Worm (Caenorhabditis elegans): ENCODE measurements around the gene cic-1.

The cic-1 gene

DNA sequence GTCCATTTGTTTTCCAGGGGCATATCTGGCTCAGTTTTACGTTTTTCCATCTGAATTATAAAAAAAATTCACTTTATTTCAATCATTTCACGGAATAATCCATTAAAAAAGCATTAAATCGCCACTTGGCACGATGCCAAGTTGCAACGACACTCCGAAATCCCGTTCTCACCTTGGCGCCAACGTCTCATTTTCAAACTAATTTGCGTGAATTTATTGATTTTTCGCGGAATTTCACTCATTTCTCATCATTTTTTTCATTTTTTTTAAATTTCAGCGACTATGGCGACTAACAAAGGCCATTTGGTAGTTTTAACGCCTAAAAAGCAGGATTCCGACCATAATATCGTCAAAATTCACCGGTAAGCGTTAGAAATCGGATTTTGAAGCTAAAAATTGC is 25.1 kb downstream of the cic-1 start, which contains the start of gene H14E04.2 (continued):
- TF ChIP-seq attf-4 (tag; optimal IDR thresholded peaks at IDR 0.05) (no peak), saeg-2 (GFP tag; IDR thresholded peaks at IDR 0.05) (no peak)

DNA sequence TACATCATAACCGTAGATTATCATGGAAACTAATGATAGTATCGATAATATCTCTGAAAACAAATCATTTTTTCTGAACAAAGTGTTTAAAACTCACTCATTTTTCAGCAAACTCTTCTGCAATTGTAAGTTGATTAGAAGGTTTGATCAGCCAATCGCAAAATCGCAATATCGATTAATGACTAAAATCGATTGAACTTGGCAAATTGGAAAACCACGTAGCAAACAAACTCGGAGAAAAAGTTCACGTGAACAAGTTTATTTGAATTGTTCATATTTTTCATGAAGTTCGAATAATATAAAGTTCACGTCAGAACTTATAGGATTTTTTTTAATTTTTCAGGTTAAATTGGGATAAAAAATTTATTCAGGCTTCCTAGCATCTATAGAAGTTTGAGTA is 29.2 kb downstream of the cic-1 start, which contains the start of gene H04J21.1:
Gene H04J21.1 (minus strand): TSS at position 101 of the 400 bp plus-strand sequence.
- TF ChIP-seq jun-1 (tag; optimal IDR thresholded peaks at IDR 0.05) (no peak), aha-1 (tag) (peak; percentile 11)

DNA sequence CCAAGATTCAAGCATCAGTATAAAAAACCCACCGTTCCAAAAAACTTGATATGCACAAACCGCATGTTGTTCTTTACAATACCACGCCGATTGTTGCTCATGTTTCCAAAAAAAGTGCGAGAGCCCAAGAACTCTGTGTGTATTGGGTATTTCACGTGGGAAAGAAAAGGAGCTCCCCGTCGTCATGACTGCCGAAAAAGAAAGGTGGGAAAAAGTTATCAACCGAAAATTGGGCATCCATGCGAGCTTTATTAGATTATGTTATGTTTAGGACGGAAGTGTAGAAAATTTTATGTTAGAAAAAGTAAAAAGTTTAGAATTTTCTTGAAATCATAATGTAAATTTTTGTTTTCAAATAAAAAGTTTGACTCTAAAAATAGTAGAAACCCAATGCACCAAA is 32.6 kb downstream of the cic-1 start, which contains the start of gene H04J21.4:
Gene H04J21.4 (minus strand): TSS at position 101 of the 400 bp plus-strand sequence.
- TF ChIP-seq hlh-30 (tag; optimal IDR thresholded peaks at IDR 0.05; ENCODE audit: insufficient read depth) (no peak), daf-19 (GFP tag; conservative IDR thresholded peaks at IDR 0.05) (no peak), T26A8.4 (GFP tag; IDR thresholded peaks at IDR 0.05) (no peak), aha-1 (tag) (peak; percentile 88)

DNA sequence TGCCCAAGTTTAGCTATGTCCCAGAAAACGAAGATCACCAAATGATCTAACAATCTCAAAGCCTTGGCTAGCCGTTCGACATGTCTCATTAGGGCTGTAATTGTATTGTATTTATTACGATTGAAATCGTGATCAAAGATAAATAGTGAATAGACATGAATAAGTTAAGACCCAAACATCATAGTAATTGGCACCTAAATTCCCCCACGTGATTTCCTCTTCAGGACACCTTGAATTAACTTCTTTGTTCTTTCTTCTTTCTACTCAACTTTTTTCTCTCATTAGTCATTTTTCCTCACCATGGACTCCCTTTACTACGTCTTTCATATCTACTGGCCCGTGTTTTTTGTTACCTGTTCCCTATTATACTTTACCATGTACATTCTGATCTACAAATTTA is 38.4 kb downstream of the cic-1 start, which contains the start of gene srd-69:
Gene srd-69 (plus strand): TSS at position 301 of the 400 bp plus-strand sequence.
- no peak for TF ChIP-seq mxl-2 (GFP tag; conservative IDR thresholded peaks at IDR 0.05)
- no peak for TF ChIP-seq nhr-28 (tag; optimal IDR thresholded peaks at IDR 0.05)
- no peak for TF ChIP-seq nhr-42 (GFP tag; IDR thresholded peaks at IDR 0.05)
- TF ChIP-seq Y105C5A.15 (GFP tag; IDR thresholded peaks at IDR 0.05) = no peak
- TF ChIP-seq T20F7.1 (GFP tag; optimal IDR thresholded peaks at IDR 0.05) = no peak
- TF ChIP-seq zag-1 (tag; optimal IDR thresholded peaks at IDR 0.05) = no peak
- TF ChIP-seq hif-1 (tag; optimal IDR thresholded peaks at IDR 0.05) = no peak
- no peak for TF ChIP-seq nhr-111 (GFP tag; optimal IDR thresholded peaks at IDR 0.05)
- TF ChIP-seq sdz-12 (GFP tag; optimal IDR thresholded peaks at IDR 0.05) = no peak
- TF ChIP-seq nhr-11 (tag; optimal IDR thresholded peaks at IDR 0.05) = no peak
- TF ChIP-seq ama-1 (optimal IDR thresholded peaks at IDR 0.05) = no peak
- TF ChIP-seq set-16 (GFP tag; IDR thresholded peaks at IDR 0.05) = no peak
- TF ChIP-seq ZK546.5 (tag; optimal IDR thresholded peaks at IDR 0.05) = no peak
- no peak for TF ChIP-seq R02D3.7 (tag; optimal IDR thresholded peaks at IDR 0.05)

DNA sequence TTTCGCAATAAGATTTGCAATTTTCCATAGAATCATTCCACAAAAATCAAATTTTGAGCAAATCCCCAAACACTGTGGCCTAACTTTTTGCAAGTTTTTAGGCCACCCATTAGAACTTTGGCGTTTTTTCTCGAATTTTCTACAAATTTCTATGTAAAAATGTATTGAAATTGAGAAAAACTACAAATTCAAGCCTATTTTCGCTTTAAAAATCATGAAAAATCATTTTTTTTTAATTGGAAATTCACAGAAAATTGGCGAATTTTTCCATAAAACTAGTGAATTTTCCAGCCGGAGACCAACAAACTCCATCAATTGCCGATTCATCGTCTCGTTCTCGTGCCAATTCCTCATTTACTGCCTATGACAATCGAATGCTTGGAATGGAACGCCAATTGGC is 51.1 kb downstream of the cic-1 start:
- no peak for TF ChIP-seq nhr-237 (tag; optimal IDR thresholded peaks at IDR 0.05)
- TF ChIP-seq lin-15B (tag; optimal IDR thresholded peaks at IDR 0.05) = no peak
- TF ChIP-seq ceh-28 (tag; optimal IDR thresholded peaks at IDR 0.05) = no peak
- TF ChIP-seq F10B5.3 (tag; optimal IDR thresholded peaks at IDR 0.05) = no peak

DNA sequence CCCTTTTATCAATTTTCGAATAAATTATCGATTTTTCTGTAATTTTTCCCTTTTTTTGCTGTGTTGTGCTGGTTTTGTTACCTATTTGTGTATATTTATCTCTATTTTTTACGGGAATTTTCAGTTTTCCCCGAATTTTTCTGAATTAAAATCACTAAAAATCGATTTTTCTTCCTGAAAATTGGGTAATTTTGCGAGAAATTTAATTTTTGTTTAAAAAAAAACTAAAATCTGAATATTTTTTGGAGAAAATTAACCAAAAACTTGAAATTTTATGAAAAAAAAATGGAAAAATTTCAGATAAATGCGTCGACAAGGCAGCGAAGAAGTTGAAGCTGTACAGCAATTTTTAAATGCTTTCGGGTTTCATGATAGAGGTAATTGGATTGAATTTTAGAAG is 53.7 kb downstream of the cic-1 start, which contains the start of gene gip-1:
Gene gip-1 (plus strand): TSS at position 301 of the 400 bp plus-strand sequence.
- TF ChIP-seq aly-2 (tag; optimal IDR thresholded peaks at IDR 0.05) (no peak), daf-8 (GFP tag; IDR thresholded peaks at IDR 0.05) (no peak), egl-43 (GFP tag; IDR thresholded peaks at IDR 0.05) (no peak), gei-8 (GFP tag; optimal IDR thresholded peaks at IDR 0.05) (no peak)
